6 worm cellular contexts compared by ENCODE assay signal in the genomic region with DNA sequence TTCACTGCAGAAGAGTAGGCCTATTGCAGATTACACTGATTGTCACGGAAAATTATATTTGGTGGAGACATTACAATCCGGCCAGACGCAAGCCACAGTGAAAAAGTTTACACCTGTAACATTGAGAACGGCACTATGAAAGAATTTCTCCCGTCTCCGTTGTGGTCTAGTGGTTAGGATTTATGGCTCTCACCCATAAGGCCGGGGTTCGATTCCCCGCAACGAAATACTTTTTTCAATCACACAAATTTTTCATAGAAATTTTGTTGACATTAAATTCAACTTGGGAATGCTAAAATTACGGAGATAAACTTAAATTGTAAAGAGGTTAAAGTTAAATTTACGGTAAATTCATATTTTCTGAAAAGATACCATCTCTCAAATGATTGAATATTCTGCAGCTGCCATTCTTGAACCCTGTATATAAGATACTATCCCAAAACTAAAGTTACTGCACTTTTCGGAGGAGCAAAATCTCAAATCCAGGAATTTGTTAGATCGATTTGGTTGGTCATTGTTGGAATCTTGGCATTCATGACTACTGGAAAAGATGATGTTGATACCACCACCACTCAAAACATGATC.
TF ChIP-seq lines count a peak whose summit lies in the region.

A gene (plus strand): TSS at position 535 of the 585 bp plus-strand sequence.

TF ChIP-seq in whole organism, L1 larva, 84 proteins besides CTCF, POLR2A, EP300 and RAD21 (continues in another document):
- TF ChIP-seq elt-3 (tag; optimal IDR thresholded peaks at IDR 0.05; lab: Kevin White, UChicago): no peak
- TF ChIP-seq nhr-19 (GFP tag; conservative IDR thresholded peaks at IDR 0.05; lab: Robert Waterston, UW): 0 out of 2 replicates have a peak, but pooled peaks have one; percentile 10
- no peak for TF ChIP-seq ceh-63 (GFP tag; optimal IDR thresholded peaks at IDR 0.05; lab: Kevin White, UChicago)
- peak in 1 of 2 experiments; percentile 6 for TF ChIP-seq lin-35 (GFP tag; optimal IDR thresholded peaks at IDR 0.05; lab: Kevin White, UChicago)
- no peak for TF ChIP-seq unc-30 (tag; optimal IDR thresholded peaks at IDR 0.05; lab: Kevin White, UChicago)
- peak; percentile 32 for TF ChIP-seq C16A3.4 (tag; optimal IDR thresholded peaks at IDR 0.05; lab: Kevin White, UChicago)
- no peak for TF ChIP-seq nhr-47 (tag; optimal IDR thresholded peaks at IDR 0.05; lab: Kevin White, UChicago)
- no peak for TF ChIP-seq elt-2 (tag; optimal IDR thresholded peaks at IDR 0.05; lab: Kevin White, UChicago)
- TF ChIP-seq rnt-1 (tag; optimal IDR thresholded peaks at IDR 0.05; lab: Kevin White, UChicago): peak; percentile 44
- no peak for TF ChIP-seq nhr-28 (tag; optimal IDR thresholded peaks at IDR 0.05; lab: Kevin White, UChicago)
- no peak for TF ChIP-seq mef-2 (tag; optimal IDR thresholded peaks at IDR 0.05; lab: Kevin White, UChicago)
- no peak for TF ChIP-seq zip-4 (GFP tag; optimal IDR thresholded peaks at IDR 0.05; lab: Kevin White, UChicago)
- TF ChIP-seq ceh-88 (GFP tag; IDR thresholded peaks at IDR 0.05; lab: Robert Waterston, UW): no peak
- TF ChIP-seq unc-98 (GFP tag; IDR thresholded peaks at IDR 0.05; lab: Robert Waterston, UW): no peak

TF ChIP-seq in whole organism, L2 larva, 48 proteins besides CTCF, POLR2A, EP300 and RAD21:
- peak; percentile 19 for TF ChIP-seq crh-2 (tag; optimal IDR thresholded peaks at IDR 0.05; lab: Kevin White, UChicago)
- no peak for TF ChIP-seq aly-2 (tag; optimal IDR thresholded peaks at IDR 0.05; lab: Kevin White, UChicago)
- TF ChIP-seq unc-55 (GFP tag; optimal IDR thresholded peaks at IDR 0.05; lab: Kevin White, UChicago): no peak
- TF ChIP-seq gmeb-1 (tag; optimal IDR thresholded peaks at IDR 0.05; lab: Kevin White, UChicago): peak; percentile 17
- TF ChIP-seq nhr-129 (tag; optimal IDR thresholded peaks at IDR 0.05; lab: Kevin White, UChicago): peak; percentile 7
- peak; percentile 6 for TF ChIP-seq nhr-11 (tag; optimal IDR thresholded peaks at IDR 0.05; lab: Kevin White, UChicago)
- TF ChIP-seq fos-1 (tag; optimal IDR thresholded peaks at IDR 0.05; lab: Kevin White, UChicago): peak; percentile 11
TF ChIP-seq in whole organism, L2 larva: peak in this region for 5.

TF ChIP-seq in whole organism, L3 larva, 47 proteins besides CTCF, POLR2A, EP300 and RAD21:
- TF ChIP-seq fos-1 (tag; optimal IDR thresholded peaks at IDR 0.05; lab: Kevin White, UChicago) (no peak), egl-5 (tag; optimal IDR thresholded peaks at IDR 0.05; lab: Kevin White, UChicago) (no peak), nhr-43 (tag; optimal IDR thresholded peaks at IDR 0.05; lab: Kevin White, UChicago; ENCODE audit: poor library complexity, severe bottlenecking) (peak; percentile 45), nhr-28 (tag; optimal IDR thresholded peaks at IDR 0.05; lab: Kevin White, UChicago) (no peak), ZK546.5 (tag; optimal IDR thresholded peaks at IDR 0.05; lab: Kevin White, UChicago) (no peak), fkh-2 (tag; optimal IDR thresholded peaks at IDR 0.05; lab: Kevin White, UChicago) (no peak), pha-4 (tag; optimal IDR thresholded peaks at IDR 0.05; lab: Kevin White, UChicago) (peak; percentile 20), sea-2 (GFP tag; optimal IDR thresholded peaks at IDR 0.05; lab: Kevin White, UChicago) (no peak), unc-62 (GFP tag; optimal IDR thresholded peaks at IDR 0.05; lab: Kevin White, UChicago) (no peak)
TF ChIP-seq in whole organism, L3 larva: peak in this region for 2.

TF ChIP-seq in whole organism, L4 larva, 104 proteins besides CTCF, POLR2A, EP300 and RAD21 (continues in another document):
- peak; percentile 50 for TF ChIP-seq dmd-6 (GFP tag; IDR thresholded peaks at IDR 0.05; lab: Robert Waterston, UW)
- TF ChIP-seq gei-8 (GFP tag; optimal IDR thresholded peaks at IDR 0.05; lab: Kevin White, UChicago): no peak
- TF ChIP-seq unc-130 (GFP tag; optimal IDR thresholded peaks at IDR 0.05; lab: Kevin White, UChicago): peak; percentile 29
- TF ChIP-seq zfp-3 (GFP tag; conservative IDR thresholded peaks at IDR 0.05; lab: Robert Waterston, UW): 0 out of 2 replicates have a peak, but pooled peaks have one; percentile 24
- TF ChIP-seq cey-2 (tag; optimal IDR thresholded peaks at IDR 0.05; lab: Kevin White, UChicago; ENCODE audit: borderline replicate concordance, insufficient read depth): no peak
- no peak; the same call in none of the 2 replicates for TF ChIP-seq lin-38 (GFP tag; IDR thresholded peaks at IDR 0.05; lab: Robert Waterston, UW)
- peak; percentile 34 for TF ChIP-seq T20F7.1 (GFP tag; optimal IDR thresholded peaks at IDR 0.05; lab: Kevin White, UChicago)
- no peak for TF ChIP-seq ZK546.5 (tag; optimal IDR thresholded peaks at IDR 0.05; lab: Kevin White, UChicago)
- TF ChIP-seq mxl-2 (GFP tag; conservative IDR thresholded peaks at IDR 0.05; lab: Robert Waterston, UW): no peak
- TF ChIP-seq unc-39 (tag; optimal IDR thresholded peaks at IDR 0.05; lab: Kevin White, UChicago): no peak
- TF ChIP-seq unc-62 (GFP tag; optimal IDR thresholded peaks at IDR 0.05 in 1 of 2; lab: Kevin White, UChicago): peak in 1 of 2 experiments; percentile 96
- no peak for TF ChIP-seq unc-62 (tag; optimal IDR thresholded peaks at IDR 0.05; lab: Kevin White, UChicago)
- no peak for TF ChIP-seq mxl-3 (GFP tag; optimal IDR thresholded peaks at IDR 0.05; lab: Kevin White, UChicago)
- no peak for TF ChIP-seq lsy-2 (tag; optimal IDR thresholded peaks at IDR 0.05; lab: Kevin White, UChicago)
- no peak for TF ChIP-seq zip-11 (GFP tag; IDR thresholded peaks at IDR 0.05; lab: Robert Waterston, UW)
- TF ChIP-seq aly-2 (tag; optimal IDR thresholded peaks at IDR 0.05; lab: Kevin White, UChicago): no peak
- peak in 1 of 2 experiments; percentile 44; a peak in 1 of 4 replicates for TF ChIP-seq madf-5 (GFP tag; IDR thresholded peaks at IDR 0.05; lab: Robert Waterston, UW)
- no peak for TF ChIP-seq zfp-2 (tag; optimal IDR thresholded peaks at IDR 0.05; lab: Kevin White, UChicago)

TF ChIP-seq in whole organism, midembryonic, 9 proteins besides CTCF, POLR2A, EP300 and RAD21:
- TF ChIP-seq ztf-23 (GFP tag; IDR thresholded peaks at IDR 0.05; lab: Robert Waterston, UW) (no peak), flt-1 (GFP tag; IDR thresholded peaks at IDR 0.05; lab: Robert Waterston, UW) (0 out of 2 replicates have a peak, but pooled peaks have one; percentile 33), cog-1 (tag; optimal IDR thresholded peaks at IDR 0.05; lab: Kevin White, UChicago) (no peak), T22C8.4 (GFP tag; IDR thresholded peaks at IDR 0.05; lab: Robert Waterston, UW) (no peak)

TF ChIP-seq in whole organism, young adult, 124 proteins besides CTCF, POLR2A, EP300 and RAD21 (continues in another document):
- TF ChIP-seq ZK185.1 (tag; optimal IDR thresholded peaks at IDR 0.05; lab: Kevin White, UChicago; ENCODE audit: poor library complexity, severe bottlenecking) (peak; percentile 58), Y56A3A.18 (GFP tag; IDR thresholded peaks at IDR 0.05; lab: Robert Waterston, UW) (0 out of 2 replicates have a peak, but pooled peaks have one; percentile 55), snpc-1.1 (tag; optimal IDR thresholded peaks at IDR 0.05; lab: Kevin White, UChicago; ENCODE audit: insufficient read depth) (peak; percentile 12), F49E8.2 (tag; optimal IDR thresholded peaks at IDR 0.05; lab: Kevin White, UChicago; ENCODE audit: insufficient read depth) (no peak), F23B12.7 (tag; optimal IDR thresholded peaks at IDR 0.05; lab: Kevin White, UChicago; ENCODE audit: insufficient read depth) (peak; percentile 31), ceh-58 (GFP tag; IDR thresholded peaks at IDR 0.05; lab: Robert Waterston, UW) (no peak), mxl-1 (tag; optimal IDR thresholded peaks at IDR 0.05; lab: Kevin White, UChicago) (peak; percentile 15), F22D6.2 (tag; optimal IDR thresholded peaks at IDR 0.05; lab: Kevin White, UChicago) (peak; percentile 9), ztf-28 (GFP tag; IDR thresholded peaks at IDR 0.05; lab: Robert Waterston, UW) (no peak), nhr-27 (tag; optimal IDR thresholded peaks at IDR 0.05; lab: Kevin White, UChicago) (no peak), madf-10 (tag; optimal IDR thresholded peaks at IDR 0.05; lab: Kevin White, UChicago) (peak; percentile 21), die-1 (tag; optimal IDR thresholded peaks at IDR 0.05; lab: Kevin White, UChicago) (peak; percentile 69), ceh-40 (GFP tag; IDR thresholded peaks at IDR 0.05; lab: Robert Waterston, UW) (0 out of 2 replicates have a peak, but pooled peaks have one; percentile 47), F57C9.4 (tag; optimal IDR thresholded peaks at IDR 0.05; lab: Kevin White, UChicago) (no peak), ama-1 (optimal IDR thresholded peaks at IDR 0.05; lab: Kevin White, UChicago) (no peak), ama-1 (GFP tag; optimal IDR thresholded peaks at IDR 0.05; lab: Kevin White, UChicago) (peak in 1 of 2 experiments; percentile 87), B0261.1 (tag; optimal IDR thresholded peaks at IDR 0.05; lab: Kevin White, UChicago) (peak; percentile 78), sdz-38 (tag; optimal IDR thresholded peaks at IDR 0.05; lab: Kevin White, UChicago) (no peak), mes-4 (tag; optimal IDR thresholded peaks at IDR 0.05; lab: Kevin White, UChicago) (peak; percentile 26), nhr-90 (tag; optimal IDR thresholded peaks at IDR 0.05; lab: Kevin White, UChicago) (peak; percentile 71), him-1 (tag; optimal IDR thresholded peaks at IDR 0.05; lab: Kevin White, UChicago) (peak; percentile 76), F55B11.4 (tag; optimal IDR thresholded peaks at IDR 0.05; lab: Kevin White, UChicago; ENCODE audit: borderline replicate concordance, insufficient read depth) (no peak), rpc-1 (optimal IDR thresholded peaks at IDR 0.05; lab: Kevin White, UChicago) (peak; percentile 81), rpc-1 (tag; optimal IDR thresholded peaks at IDR 0.05; lab: Kevin White, UChicago) (peak; percentile 92), snpc-4 (GFP tag; optimal IDR thresholded peaks at IDR 0.05; lab: Kevin White, UChicago) (peak; percentile 75), snpc-4 (tag; optimal IDR thresholded peaks at IDR 0.05; lab: Kevin White, UChicago) (peak in 1 of 4 experiments; percentile 67), ztf-18 (tag; optimal IDR thresholded peaks at IDR 0.05; lab: Kevin White, UChicago) (peak; percentile 34), lin-26 (GFP tag; IDR thresholded peaks at IDR 0.05; lab: Robert Waterston, UW) (peak; percentile 86), rcor-1 (GFP tag; IDR thresholded peaks at IDR 0.05; lab: Robert Waterston, UW) (0 out of 2 replicates have a peak, but pooled peaks have one; percentile 15), rec-8 (tag; optimal IDR thresholded peaks at IDR 0.05; lab: Kevin White, UChicago) (peak; percentile 9 to 13), dox-1 (GFP tag; IDR thresholded peaks at IDR 0.05; lab: Robert Waterston, UW) (peak; percentile 28; the same call in 1 of the 2 replicates), hrde-1 (tag; optimal IDR thresholded peaks at IDR 0.05; lab: Kevin White, UChicago; ENCODE audit: borderline replicate concordance) (peak; percentile 7), ccch-3 (GFP tag; optimal IDR thresholded peaks at IDR 0.05; lab: Kevin White, UChicago) (no peak)
